Fruit fly (Drosophila melanogaster) Kc167 (cell line): ENCODE measurements around the gene ttm2.

Experiments used
- Sin3A ChIP-seq: fragments of >200 bp; optimal IDR thresholded peaks from 2 replicates; lab custom pipeline; 2018; ENCODE audit warnings: missing external identifiers
- psq ChIP-seq: fragments of >200 bp; optimal IDR thresholded peaks from 2 replicates; lab custom pipeline; 2017; ENCODE audit warnings: missing external identifiers

DNA sequence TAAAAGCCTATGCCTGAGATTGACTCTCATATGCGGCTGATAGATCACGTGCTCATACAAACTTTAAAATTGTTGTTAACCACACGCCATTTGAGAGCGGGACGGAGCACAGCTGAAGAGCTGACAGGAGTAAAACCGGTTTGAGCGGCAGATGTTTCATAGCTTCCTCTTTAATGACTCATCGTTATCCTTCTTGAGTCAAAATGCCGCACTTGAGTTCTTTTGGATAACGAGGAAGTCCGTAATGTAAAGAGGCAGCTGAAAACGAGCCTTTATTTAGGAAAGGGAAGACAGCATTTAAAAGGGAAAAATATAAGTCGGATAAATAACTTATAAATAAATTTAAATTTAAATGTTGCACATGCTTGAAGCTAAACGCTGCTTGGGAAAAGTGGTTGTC lies 22.3 kb downstream of the ttm2 start:
- TF ChIP-seq psq (no peak), Sin3A (no peak)
